Fruit fly (Drosophila melanogaster) whole organism, embryonic: Measurements from ENCODE around the gene Vps2.

Experiments used
- ATbp ChIP-seq: fragments of 200-800 bp; sonication (Bioruptor generic); optimal IDR thresholded peaks from 2 replicates; lab custom pipeline; 2017; ENCODE audit warnings: missing biosample characterization, mild to moderate bottlenecking, missing genetic modification characterization, missing genetic modification reagents
- Asciz ChIP-seq: fragments of 200-800 bp; sonication (Bioruptor generic); optimal IDR thresholded peaks from 2 replicates; lab custom pipeline; 2017; ENCODE audit warnings: missing biosample characterization, mild to moderate bottlenecking, missing genetic modification characterization, missing genetic modification reagents
- Atf6 ChIP-seq: fragments of 200-800 bp; sonication (Bioruptor generic); IDR thresholded peaks from 2 replicates; pipeline ENCODE4 v1.3.6; 2022; ENCODE audit warnings: missing biosample characterization, missing genetic modification characterization
- Bteb2 ChIP-seq: fragments of 200-800 bp; sonication (Bioruptor generic); optimal IDR thresholded peaks from 2 replicates; lab custom pipeline; 2016; ENCODE audit warnings: missing biosample characterization, missing genetic modification characterization
- CG10274 ChIP-seq: fragments of 200-800 bp; sonication (Bioruptor generic); optimal IDR thresholded peaks from 3 replicates; lab custom pipeline; 2017; ENCODE audit warnings: missing biosample characterization, mild to moderate bottlenecking, missing genetic modification characterization
- CG12659 ChIP-seq: fragments of 200-800 bp; sonication (Bioruptor generic); optimal IDR thresholded peaks from 3 replicates; lab custom pipeline; 2017; ENCODE audit warnings: mild to moderate bottlenecking, missing biosample characterization, missing genetic modification reagents, missing genetic modification characterization
- CG12942 ChIP-seq: fragments of 200-800 bp; sonication (Bioruptor generic); optimal IDR thresholded peaks from 3 replicates; lab custom pipeline; 2016; ENCODE audit warnings: missing biosample characterization, missing genetic modification characterization
- CG13424 ChIP-seq: fragments of 200-800 bp; sonication (Bioruptor generic); optimal IDR thresholded peaks from 2 replicates; lab custom pipeline; 2019; ENCODE audit warnings: missing biosample characterization, mild to moderate bottlenecking, missing genetic modification characterization, moderate library complexity
- CG14860 ChIP-seq: fragments of 200-800 bp; sonication (Bioruptor generic); IDR thresholded peaks from 3 replicates; pipeline ENCODE4 v1.3.6; 2022; ENCODE audit warnings: missing biosample characterization, missing genetic modification characterization; ENCODE audit not compliant: partially characterized antibody
- CG14965 ChIP-seq: fragments of 200-800 bp; sonication (Bioruptor generic); optimal IDR thresholded peaks from 2 replicates; lab custom pipeline; 2016; ENCODE audit warnings: missing biosample characterization, missing genetic modification characterization, borderline replicate concordance
- CG18599 ChIP-seq: fragments of 200-800 bp; sonication (Bioruptor generic); optimal IDR thresholded peaks from 3 replicates; lab custom pipeline; 2017; ENCODE audit warnings: missing biosample characterization, missing genetic modification characterization, mild to moderate bottlenecking, moderate library complexity, missing genetic modification reagents
- CG18619 ChIP-seq: fragments of 200-800 bp; sonication (Bioruptor generic); optimal IDR thresholded peaks from 3 replicates; lab custom pipeline; 2017; ENCODE audit warnings: missing biosample characterization, mild to moderate bottlenecking, missing genetic modification characterization
- CG31441 ChIP-seq: fragments of 200-800 bp; sonication (Bioruptor generic); IDR thresholded peaks from 2 replicates; pipeline ENCODE4 v1.3.6; 2022; ENCODE audit warnings: missing biosample characterization, missing genetic modification characterization
- CG3281 ChIP-seq: fragments of 200-800 bp; sonication (Bioruptor generic); optimal IDR thresholded peaks from 3 replicates; lab custom pipeline; 2017; ENCODE audit warnings: missing biosample characterization, mild to moderate bottlenecking, missing genetic modification characterization
- CG4707 ChIP-seq: fragments of 200-800 bp; sonication (Bioruptor generic); optimal IDR thresholded peaks from 2 replicates; lab custom pipeline; 2018; ENCODE audit warnings: missing biosample characterization, mild to moderate bottlenecking, missing genetic modification characterization, moderate library complexity
- CG7839 ChIP-seq: fragments of 200-800 bp; sonication (Bioruptor generic); optimal IDR thresholded peaks from 3 replicates; lab custom pipeline; 2018; ENCODE audit warnings: missing biosample characterization, mild to moderate bottlenecking, missing genetic modification characterization, moderate library complexity
- CG7987 ChIP-seq: fragments of 200-800 bp; sonication (Bioruptor generic); optimal IDR thresholded peaks from 2 replicates; lab custom pipeline; 2018; ENCODE audit warnings: missing biosample characterization, mild to moderate bottlenecking, missing genetic modification characterization, moderate library complexity
- CG8281 ChIP-seq: fragments of 200-800 bp; sonication (Bioruptor generic); optimal IDR thresholded peaks from 2 replicates; lab custom pipeline; 2018; ENCODE audit warnings: missing biosample characterization, mild to moderate bottlenecking, missing genetic modification characterization, moderate library complexity
- Dek ChIP-seq: fragments of 200-800 bp; sonication (Bioruptor generic); optimal IDR thresholded peaks from 3 replicates; lab custom pipeline; 2019; ENCODE audit warnings: missing biosample characterization, mild to moderate bottlenecking, missing genetic modification characterization, moderate library complexity
- Doc3 ChIP-seq: fragments of 200-800 bp; sonication (Bioruptor generic); IDR thresholded peaks from 3 replicates; pipeline ENCODE4 v1.3.6; 2022; ENCODE audit warnings: missing biosample characterization, missing genetic modification characterization; ENCODE audit not compliant: partially characterized antibody
- Eip74EF ChIP-seq, 2 experiments: fragments of 200-800 bp in 1 of 2; fragments of >200 bp in 1 of 2; sonication (Bioruptor generic) in 1 of 2; optimal IDR thresholded peaks; 2 replicates each; lab custom pipeline; 2017 to 2019; ENCODE audit warnings: missing biosample characterization in 2 of 2, missing genetic modification characterization in 2 of 2, mild to moderate bottlenecking in 1 of 2, moderate library complexity in 1 of 2
- Fer2 ChIP-seq: fragments of 200-800 bp; sonication (Bioruptor generic); optimal IDR thresholded peaks from 2 replicates; lab custom pipeline; 2018; ENCODE audit warnings: missing biosample characterization, mild to moderate bottlenecking, missing genetic modification characterization, moderate library complexity
- Mes4 ChIP-seq: fragments of 200-800 bp; sonication (Bioruptor generic); optimal IDR thresholded peaks from 2 replicates; lab custom pipeline; 2016; ENCODE audit warnings: missing biosample characterization, missing genetic modification characterization
- NFAT ChIP-seq: fragments of 200-800 bp; sonication (Bioruptor generic); IDR thresholded peaks from 2 replicates; pipeline ENCODE4 v1.3.6; 2022; ENCODE audit warnings: missing biosample characterization, missing genetic modification characterization
- PHDP ChIP-seq: fragments of 200-800 bp; sonication (Bioruptor generic); optimal IDR thresholded peaks from 3 replicates; lab custom pipeline; 2018; ENCODE audit warnings: missing biosample characterization, mild to moderate bottlenecking, missing genetic modification characterization, moderate library complexity
- Ravus ChIP-seq: fragments of 200-800 bp; sonication (Bioruptor generic); IDR thresholded peaks from 2 replicates; pipeline ENCODE4 v1.3.6; 2022; ENCODE audit warnings: missing biosample characterization, missing genetic modification characterization
- Stat92E ChIP-seq, 3 experiments: fragments of >200 bp in 2 of 3; fragments of 200-800 bp in 1 of 3; sonication (Bioruptor generic) in 1 of 3; optimal IDR thresholded peaks; 2 replicates each; lab custom pipeline; 2017 to 2019; ENCODE audit warnings: missing biosample characterization in 3 of 3, missing genetic modification characterization in 3 of 3, mild to moderate bottlenecking in 1 of 3, moderate library complexity in 1 of 3
- Trl ChIP-seq, 3 experiments: fragments of >200 bp in 2 of 3; fragments of 200-800 bp in 1 of 3; sonication (Bioruptor generic) in 1 of 3; optimal IDR thresholded peaks; 2 replicates in 1 of 3; 3 replicates in 2 of 3; lab custom pipeline; 2016 to 2017; ENCODE audit warnings: missing biosample characterization in 1 of 3, missing genetic modification characterization in 1 of 3
- abd-A ChIP-seq: fragments of 200-800 bp; sonication (Bioruptor generic); optimal IDR thresholded peaks from 3 replicates; lab custom pipeline; 2019; ENCODE audit warnings: missing biosample characterization, mild to moderate bottlenecking, missing genetic modification characterization, moderate library complexity
- ap ChIP-seq: fragments of 200-800 bp; sonication (Bioruptor generic); IDR thresholded peaks from 2 replicates; pipeline ENCODE4 v1.3.6; 2022; ENCODE audit warnings: missing biosample characterization, missing genetic modification characterization
- bab2 ChIP-seq: fragments of 200-800 bp; sonication (Bioruptor generic); optimal IDR thresholded peaks from 2 replicates; lab custom pipeline; 2016; ENCODE audit warnings: missing biosample characterization, missing genetic modification characterization
- chif ChIP-seq, 2 experiments: fragments of 200-800 bp; sonication (Bioruptor generic); optimal IDR thresholded peaks; 3 replicates each; lab custom pipeline; 2016; ENCODE audit warnings: missing biosample characterization in 2 of 2, missing genetic modification characterization in 2 of 2
- chm ChIP-seq: fragments of 200-800 bp; sonication (Bioruptor generic); IDR thresholded peaks from 2 replicates; pipeline ENCODE4 v1.3.6; 2022; ENCODE audit warnings: missing biosample characterization, missing genetic modification characterization
- dmrt11E ChIP-seq: fragments of 200-800 bp; sonication (Bioruptor generic); optimal IDR thresholded peaks from 3 replicates; lab custom pipeline; 2018; ENCODE audit warnings: missing biosample characterization, mild to moderate bottlenecking, missing genetic modification characterization, moderate library complexity
- dmrt99B ChIP-seq: fragments of 200-800 bp; sonication (Bioruptor generic); optimal IDR thresholded peaks from 2 replicates; lab custom pipeline; 2018; ENCODE audit warnings: missing biosample characterization, mild to moderate bottlenecking, missing genetic modification characterization, moderate library complexity
- ewg ChIP-seq: fragments of 200-800 bp; sonication (Bioruptor generic); optimal IDR thresholded peaks from 3 replicates; lab custom pipeline; 2017; ENCODE audit warnings: mild to moderate bottlenecking, missing biosample characterization, missing genetic modification reagents, missing genetic modification characterization
- exex ChIP-seq: fragments of 200-800 bp; sonication (Bioruptor generic); optimal IDR thresholded peaks from 4 replicates; lab custom pipeline; 2018; ENCODE audit warnings: missing biosample characterization, mild to moderate bottlenecking, missing genetic modification characterization, moderate library complexity
- ftz-f1 ChIP-seq: fragments of 200-800 bp; sonication (Bioruptor generic); optimal IDR thresholded peaks from 2 replicates; lab custom pipeline; 2016; ENCODE audit warnings: missing biosample characterization, missing genetic modification characterization
- inv ChIP-seq: fragments of 200-800 bp; sonication (Bioruptor generic); IDR thresholded peaks from 2 replicates; pipeline ENCODE4 v1.3.6; 2022; ENCODE audit warnings: missing biosample characterization, missing genetic modification characterization; ENCODE audit not compliant: partially characterized antibody
- maf-S ChIP-seq: fragments of 200-800 bp; sonication (Bioruptor generic); optimal IDR thresholded peaks from 2 replicates; lab custom pipeline; 2016; ENCODE audit warnings: missing biosample characterization, missing genetic modification characterization
- mam ChIP-seq: fragments of 200-800 bp; sonication (Bioruptor generic); optimal IDR thresholded peaks from 3 replicates; lab custom pipeline; 2016; ENCODE audit warnings: missing biosample characterization, missing genetic modification characterization
- mld ChIP-seq: fragments of 200-800 bp; sonication (Bioruptor generic); IDR thresholded peaks from 3 replicates; pipeline ENCODE4 v1.3.6; 2022; ENCODE audit warnings: missing biosample characterization, missing genetic modification characterization; ENCODE audit not compliant: partially characterized antibody
- pros ChIP-seq: fragments of 200-800 bp; sonication (Bioruptor generic); optimal IDR thresholded peaks from 3 replicates; lab custom pipeline; 2019; ENCODE audit warnings: missing biosample characterization, mild to moderate bottlenecking, missing genetic modification characterization, moderate library complexity
- sd ChIP-seq: fragments of 200-800 bp; sonication (Bioruptor generic); optimal IDR thresholded peaks from 3 replicates; lab custom pipeline; 2018; ENCODE audit warnings: missing biosample characterization, mild to moderate bottlenecking, missing genetic modification characterization, moderate library complexity
- sens ChIP-seq: fragments of 200-800 bp; sonication (Bioruptor generic); peaks from one replicate; lab custom pipeline; 2016; ENCODE audit warnings: missing biosample characterization, missing genetic modification characterization
- slp2 ChIP-seq: fragments of 200-800 bp; sonication (Bioruptor generic); optimal IDR thresholded peaks from 2 replicates; lab custom pipeline; 2016; ENCODE audit warnings: missing biosample characterization, missing genetic modification characterization
- unc-4 ChIP-seq: fragments of 200-800 bp; sonication (Bioruptor generic); IDR thresholded peaks from 2 replicates; pipeline ENCODE4 v1.3.6; 2022; ENCODE audit warnings: missing biosample characterization, missing genetic modification characterization; ENCODE audit not compliant: partially characterized antibody
- zf30C ChIP-seq: fragments of 200-800 bp; sonication (Bioruptor generic); optimal IDR thresholded peaks from 3 replicates; lab custom pipeline; 2018; ENCODE audit warnings: missing biosample characterization, mild to moderate bottlenecking, missing genetic modification characterization

Vps2 gene

DNA sequence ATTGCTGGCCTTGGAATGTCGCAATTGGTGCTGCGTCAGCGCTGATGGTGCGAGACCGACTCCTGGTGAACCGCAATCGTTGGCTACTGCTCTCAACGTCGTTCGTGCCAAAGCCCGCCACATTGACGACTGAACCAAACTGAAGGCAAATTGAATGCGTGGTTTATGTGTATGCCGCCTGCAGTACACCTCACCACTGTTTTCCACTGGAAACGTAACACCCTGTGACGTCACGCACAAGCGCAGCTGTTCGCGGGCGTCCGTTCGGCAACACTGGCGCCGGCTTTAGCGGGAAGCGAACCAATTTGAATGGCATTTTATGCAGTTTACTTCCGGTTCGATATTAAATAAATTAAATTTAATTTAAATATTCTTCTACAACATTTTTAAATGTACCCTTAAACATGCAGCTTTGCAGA lies 2.6 kb downstream of the Vps2 start, which contains the start of gene Cmpk (continued):
- TF ChIP-seq PHDP (tag; lab: Kevin White, UChicago): peak; percentile 63
- TF ChIP-seq chif (GFP tag; optimal IDR thresholded peaks at IDR 0.05; lab: Kevin White, UChicago): no peak
- TF ChIP-seq CG14965: no peak
- TF ChIP-seq CG12942 (GFP tag; lab: Kevin White, UChicago): no peak
- TF ChIP-seq CG7839 (tag; lab: Kevin White, UChicago): peak; percentile 55
- TF ChIP-seq chm (GFP tag; lab: Robert Waterston, UW): peak; percentile 77
- TF ChIP-seq sd (tag; lab: Kevin White, UChicago): peak; percentile 60
- peak; percentile 96 for TF ChIP-seq ewg (GFP tag; lab: Kevin White, UChicago)
- peak; percentile 63 for TF ChIP-seq dmrt99B (tag; lab: Kevin White, UChicago)
- peak; percentile 84 for TF ChIP-seq CG3281
- peak in 1 of 3 experiments; percentile 41 for TF ChIP-seq Stat92E (GFP tag; optimal IDR thresholded peaks at IDR 0.05; lab: Kevin White, UChicago)
- TF ChIP-seq CG13424 (tag; lab: Kevin White, UChicago): peak; percentile 38
- no peak for TF ChIP-seq Ravus (GFP tag; lab: Robert Waterston, UW)
- TF ChIP-seq ftz-f1 (GFP tag; lab: Kevin White, UChicago): peak; percentile 95
- TF ChIP-seq CG4707: peak; percentile 79
- no peak for TF ChIP-seq slp2 (GFP tag; lab: Kevin White, UChicago)
- TF ChIP-seq Atf6 (GFP tag; lab: Robert Waterston, UW): no peak
- TF ChIP-seq Fer2: peak; percentile 45
- TF ChIP-seq maf-S: peak; percentile 26
- peak; percentile 1 for TF ChIP-seq Bteb2 (GFP tag; lab: Kevin White, UChicago)
- TF ChIP-seq CG10274 (GFP tag; lab: Kevin White, UChicago): peak; percentile 54
- no peak for TF ChIP-seq ap (GFP tag; lab: Robert Waterston, UW)
- TF ChIP-seq inv: no peak
- peak; percentile 35 for TF ChIP-seq mam (GFP tag; lab: Kevin White, UChicago)
- TF ChIP-seq abd-A (tag; lab: Kevin White, UChicago): no peak
- peak; percentile 39 for TF ChIP-seq Mes4 (GFP tag; lab: Kevin White, UChicago)
- TF ChIP-seq dmrt11E (tag; lab: Kevin White, UChicago): peak; percentile 47
- no peak for TF ChIP-seq CG14860 (GFP tag; lab: Robert Waterston, UW)
- TF ChIP-seq CG18599 (GFP tag; lab: Kevin White, UChicago): peak; percentile 84
- peak; percentile 73; the same call in 1 of the 2 replicates for TF ChIP-seq NFAT
- TF ChIP-seq Doc3 (GFP tag; lab: Robert Waterston, UW): no peak
- peak; percentile 90 for TF ChIP-seq CG7987 (GFP tag; lab: Kevin White, UChicago)
- peak; percentile 68 for TF ChIP-seq CG31441 (GFP tag; lab: Robert Waterston, UW)
- peak; percentile 82 for TF ChIP-seq sens
- TF ChIP-seq CG12659 (GFP tag; lab: Kevin White, UChicago): peak; percentile 90
- peak; percentile 44 for TF ChIP-seq Dek
- TF ChIP-seq CG8281 (tag; lab: Kevin White, UChicago): peak; percentile 14
- no peak for TF ChIP-seq zf30C
- TF ChIP-seq pros (GFP tag; lab: Kevin White, UChicago): no peak
- TF ChIP-seq mld (GFP tag; lab: Robert Waterston, UW): no peak
- TF ChIP-seq Eip74EF (GFP tag; optimal IDR thresholded peaks at IDR 0.05; lab: Kevin White, UChicago): peak in 1 of 2 experiments; percentile 74
- TF ChIP-seq bab2 (GFP tag; lab: Kevin White, UChicago): peak; percentile 12
- peak; percentile 76 for TF ChIP-seq ATbp (GFP tag; lab: Kevin White, UChicago)
- TF ChIP-seq exex: peak; percentile 37
- TF ChIP-seq CG18619: peak; percentile 84
- TF ChIP-seq Trl (optimal IDR thresholded peaks at IDR 0.05; lab: Kevin White, UChicago): no peak
- TF ChIP-seq Trl (GFP tag; optimal IDR thresholded peaks at IDR 0.05; lab: Kevin White, UChicago): peak; percentile 27
- TF ChIP-seq Asciz: peak; percentile 68
- peak; percentile 55 for TF ChIP-seq unc-4 (GFP tag; lab: Robert Waterston, UW)
